Worm (Caenorhabditis elegans): Measurements from ENCODE around the gene Y38H6C.18.
"Not testable (repeated sequence)": the region's sequence is repeated elsewhere in the genome, so short reads cannot be mapped to it uniquely, and the experiment has no call there.

The Y38H6C.18 gene

ce11 chrV:20579534-20579933, 32.6 kb upstream of the Y38H6C.18 start, which contains the start of gene F26F2.8:
F26F2.8 (plus strand) TSS chrV:20579546.
- TF ChIP-seq lin-29 (GFP tag; IDR thresholded peaks at IDR 0.05), result no peak
- TF ChIP-seq fos-1 (tag; optimal IDR thresholded peaks at IDR 0.05), result no peak
- no peak for TF ChIP-seq rbr-2 (tag; optimal IDR thresholded peaks at IDR 0.05)
- TF ChIP-seq aha-1 (tag), result peak; percentile 90

- TF ChIP-seq zfp-3 (GFP tag; conservative IDR thresholded peaks at IDR 0.05) (no peak), unc-62 (GFP tag; optimal IDR thresholded peaks at IDR 0.05 in 1 of 2) (peak in 1 of 2 experiments; percentile 97), unc-62 (tag; optimal IDR thresholded peaks at IDR 0.05) (no peak)
Observed at ce11 chrV:20574872-20575271, 27.9 kb upstream of the Y38H6C.18 start.

ce11 chrV:20574314-20574713, 27.4 kb upstream of the Y38H6C.18 start, which contains the start of gene clec-263:
clec-263 (plus strand) TSS chrV:20574614.
- TF ChIP-seq F49E8.2 (tag; optimal IDR thresholded peaks at IDR 0.05; ENCODE audit: borderline replicate concordance) (no peak), lin-38 (GFP tag; IDR thresholded peaks at IDR 0.05) (no peak), Y105C5A.15 (GFP tag; IDR thresholded peaks at IDR 0.05) (no peak), unc-62 (GFP tag; optimal IDR thresholded peaks at IDR 0.05 in 1 of 2) (peak in 1 of 2 experiments; percentile 11), unc-62 (tag; optimal IDR thresholded peaks at IDR 0.05) (no peak), saeg-2 (GFP tag; IDR thresholded peaks at IDR 0.05) (no peak), F26F4.8 (GFP tag; conservative IDR thresholded peaks at IDR 0.05) (no peak)

- TF ChIP-seq mep-1 (tag; optimal IDR thresholded peaks at IDR 0.05) (no peak), Y5F2A.4 (GFP tag; optimal IDR thresholded peaks at IDR 0.05) (no peak), lin-1 (GFP tag; IDR thresholded peaks at IDR 0.05) (no peak), lin-38 (GFP tag; IDR thresholded peaks at IDR 0.05) (no peak), Y75B8A.6 (GFP tag; IDR thresholded peaks at IDR 0.05) (no peak), egl-27 (tag; optimal IDR thresholded peaks at IDR 0.05) (no peak), gei-8 (GFP tag; optimal IDR thresholded peaks at IDR 0.05) (no peak), F10B5.3 (tag; optimal IDR thresholded peaks at IDR 0.05) (no peak), ctbp-1 (GFP tag; IDR thresholded peaks at IDR 0.05) (no peak), ceh-28 (tag; optimal IDR thresholded peaks at IDR 0.05) (no peak), F37D6.2 (tag; optimal IDR thresholded peaks at IDR 0.05) (no peak), attf-4 (tag; optimal IDR thresholded peaks at IDR 0.05) (no peak), nhr-111 (GFP tag; optimal IDR thresholded peaks at IDR 0.05) (no peak), nhr-28 (tag; optimal IDR thresholded peaks at IDR 0.05) (no peak), ZK337.2 (GFP tag; IDR thresholded peaks at IDR 0.05) (no peak), dmd-8 (GFP tag; IDR thresholded peaks at IDR 0.05) (no peak), ceh-82 (tag; optimal IDR thresholded peaks at IDR 0.05) (no peak), dmd-6 (GFP tag; IDR thresholded peaks at IDR 0.05) (no peak)
Observed at ce11 chrV:20573392-20573791, 26.4 kb upstream of the Y38H6C.18 start, which contains the start of gene F26F2.5. F26F2.5 (plus strand) TSS chrV:20573692.

- not testable (repeated sequence) for TF ChIP-seq lsy-2 (tag; optimal IDR thresholded peaks at IDR 0.05); mxl-2 (GFP tag; conservative IDR thresholded peaks at IDR 0.05); arid-1 (GFP tag; conservative IDR thresholded peaks at IDR 0.05)
Observed at ce11 chrV:20568995-20569394, 22.0 kb upstream of the Y38H6C.18 start, which contains the start of gene F26F2.4. F26F2.4 (plus strand) TSS chrV:20569295.

ce11 chrV:20566454-20566853, 19.5 kb upstream of the Y38H6C.18 start, which contains the start of gene F26F2.3:
F26F2.3 (minus strand) TSS chrV:20566554.
- no peak for TF ChIP-seq nhr-77 (tag; optimal IDR thresholded peaks at IDR 0.05)
- no peak for TF ChIP-seq ztf-7 (tag; optimal IDR thresholded peaks at IDR 0.05)
- TF ChIP-seq attf-4 (tag; optimal IDR thresholded peaks at IDR 0.05), result no peak
- TF ChIP-seq ces-1 (GFP tag; optimal IDR thresholded peaks at IDR 0.05), result no peak
- TF ChIP-seq ceh-62 (tag; optimal IDR thresholded peaks at IDR 0.05), result no peak
- TF ChIP-seq duxl-1 (tag; optimal IDR thresholded peaks at IDR 0.05; ENCODE audit: poor library complexity), result no peak
- TF ChIP-seq daf-16 (GFP tag; optimal IDR thresholded peaks at IDR 0.05), result no peak
- no peak for TF ChIP-seq daf-16 (tag; optimal IDR thresholded peaks at IDR 0.05)
- no peak for TF ChIP-seq F37D6.2 (tag; optimal IDR thresholded peaks at IDR 0.05)
- no peak for TF ChIP-seq lsy-2 (tag; optimal IDR thresholded peaks at IDR 0.05)
- no peak for TF ChIP-seq dve-1 (tag; optimal IDR thresholded peaks at IDR 0.05; ENCODE audit: insufficient read depth)
- no peak for TF ChIP-seq T20F7.1 (GFP tag; optimal IDR thresholded peaks at IDR 0.05)
